Fruit fly (Drosophila melanogaster) whole organism, embryonic: ENCODE data around the gene Arv1.

ENCODE experiments used
- Ada2b ChIP-seq: fragments of 200-800 bp; sonication (Bioruptor generic); IDR thresholded peaks from 2 replicates; pipeline ENCODE4 v1.3.6; 2022; ENCODE audit warnings: missing biosample characterization, missing genetic modification characterization
- Antp ChIP-seq: fragments of 200-800 bp; sonication (Bioruptor generic); optimal IDR thresholded peaks from 3 replicates; lab custom pipeline; 2016; ENCODE audit warnings: missing biosample characterization, missing genetic modification characterization
- CG10565 ChIP-seq: fragments of 200-800 bp; sonication (Bioruptor generic); optimal IDR thresholded peaks from 3 replicates; lab custom pipeline; 2016; ENCODE audit warnings: missing biosample characterization, mild to moderate bottlenecking, missing genetic modification characterization
- CG11398 ChIP-seq: fragments of 200-800 bp; sonication (Bioruptor generic); optimal IDR thresholded peaks from 2 replicates; lab custom pipeline; 2016; ENCODE audit warnings: missing biosample characterization, missing genetic modification characterization
- CG11504 ChIP-seq: fragments of 200-800 bp; sonication (Bioruptor generic); optimal IDR thresholded peaks from 3 replicates; lab custom pipeline; 2019; ENCODE audit warnings: missing biosample characterization, mild to moderate bottlenecking, missing genetic modification characterization, moderate library complexity
- CG12236 ChIP-seq: fragments of 200-800 bp; sonication (Bioruptor generic); optimal IDR thresholded peaks from 2 replicates; lab custom pipeline; 2016; ENCODE audit warnings: missing biosample characterization, missing genetic modification characterization
- CG12391 ChIP-seq: fragments of 200-800 bp; sonication (Bioruptor generic); optimal IDR thresholded peaks from 3 replicates; lab custom pipeline; 2018; ENCODE audit warnings: missing biosample characterization, mild to moderate bottlenecking, missing genetic modification characterization, moderate library complexity
- CG13123 ChIP-seq: fragments of 200-800 bp; sonication (Bioruptor generic); optimal IDR thresholded peaks from 2 replicates; lab custom pipeline; 2016; ENCODE audit warnings: missing biosample characterization, missing genetic modification characterization
- CG13894 ChIP-seq: fragments of 200-800 bp; sonication (Bioruptor generic); optimal IDR thresholded peaks from 3 replicates; lab custom pipeline; 2018; ENCODE audit warnings: missing biosample characterization, mild to moderate bottlenecking, missing genetic modification characterization, moderate library complexity
- CG14710 ChIP-seq: fragments of 200-800 bp; sonication (Bioruptor generic); optimal IDR thresholded peaks from 3 replicates; lab custom pipeline; 2019; ENCODE audit warnings: missing biosample characterization, mild to moderate bottlenecking, missing genetic modification characterization, moderate library complexity
- CG15073 ChIP-seq: fragments of 200-800 bp; sonication (Bioruptor generic); optimal IDR thresholded peaks from 2 replicates; lab custom pipeline; 2016; ENCODE audit warnings: missing biosample characterization, missing genetic modification characterization
- CG15269 ChIP-seq: fragments of 200-800 bp; sonication (Bioruptor generic); optimal IDR thresholded peaks from 2 replicates; lab custom pipeline; 2018; ENCODE audit warnings: missing biosample characterization, mild to moderate bottlenecking, missing genetic modification characterization, moderate library complexity
- CG18619 ChIP-seq: fragments of 200-800 bp; sonication (Bioruptor generic); optimal IDR thresholded peaks from 3 replicates; lab custom pipeline; 2017; ENCODE audit warnings: missing biosample characterization, mild to moderate bottlenecking, missing genetic modification characterization
- CG2120 ChIP-seq: fragments of 200-800 bp; sonication (Bioruptor generic); optimal IDR thresholded peaks from 3 replicates; lab custom pipeline; 2016; ENCODE audit warnings: missing biosample characterization, missing genetic modification characterization
- CG6654 ChIP-seq: fragments of 200-800 bp; sonication (Bioruptor generic); optimal IDR thresholded peaks from 2 replicates; lab custom pipeline; 2017; ENCODE audit warnings: missing biosample characterization, mild to moderate bottlenecking, missing genetic modification characterization
- CHES-1-like ChIP-seq: fragments of 200-800 bp; sonication (Bioruptor generic); optimal IDR thresholded peaks from 2 replicates; lab custom pipeline; 2016; ENCODE audit warnings: missing biosample characterization, missing genetic modification characterization
- CoRest ChIP-seq: fragments of 200-800 bp; sonication (Bioruptor generic); optimal IDR thresholded peaks from 3 replicates; lab custom pipeline; 2018; ENCODE audit warnings: missing biosample characterization, mild to moderate bottlenecking, missing genetic modification characterization, moderate library complexity
- CrebB ChIP-seq: fragments of 200-800 bp; sonication (Bioruptor generic); optimal IDR thresholded peaks from 3 replicates; lab custom pipeline; 2018; ENCODE audit warnings: missing biosample characterization, mild to moderate bottlenecking, missing genetic modification characterization
- Doc3 ChIP-seq: fragments of 200-800 bp; sonication (Bioruptor generic); IDR thresholded peaks from 3 replicates; pipeline ENCODE4 v1.3.6; 2022; ENCODE audit warnings: missing biosample characterization, missing genetic modification characterization; ENCODE audit not compliant: partially characterized antibody
- Drgx ChIP-seq: fragments of 200-800 bp; sonication (Bioruptor generic); IDR thresholded peaks from 2 replicates; pipeline ENCODE4 v1.3.6; 2022; ENCODE audit warnings: missing biosample characterization, missing genetic modification characterization
- Fer2 ChIP-seq: fragments of 200-800 bp; sonication (Bioruptor generic); optimal IDR thresholded peaks from 2 replicates; lab custom pipeline; 2018; ENCODE audit warnings: missing biosample characterization, mild to moderate bottlenecking, missing genetic modification characterization, moderate library complexity
- HLHmδ ChIP-seq: fragments of 200-800 bp; sonication (Bioruptor generic); optimal IDR thresholded peaks from 2 replicates; lab custom pipeline; 2018; ENCODE audit warnings: missing biosample characterization, mild to moderate bottlenecking, missing genetic modification characterization, moderate library complexity
- Hr78 ChIP-seq, 2 experiments: fragments of 200-800 bp in 1 of 2; fragments of >200 bp in 1 of 2; sonication (Bioruptor generic) in 1 of 2; optimal IDR thresholded peaks; 2 replicates each; lab custom pipeline; 2017 to 2019; ENCODE audit warnings: missing biosample characterization in 2 of 2, missing genetic modification characterization in 2 of 2, mild to moderate bottlenecking in 1 of 2, moderate library complexity in 1 of 2
- Mad ChIP-seq: fragments of 200-800 bp; sonication (Bioruptor generic); optimal IDR thresholded peaks from 2 replicates; lab custom pipeline; 2016; ENCODE audit warnings: missing biosample characterization, missing genetic modification characterization
- Med ChIP-seq: fragments of 200-800 bp; sonication (Bioruptor generic); peaks from one replicate; lab custom pipeline; 2016; ENCODE audit warnings: missing biosample characterization, missing genetic modification characterization, mild to moderate bottlenecking, inconsistent platforms, moderate library complexity
- Nf-YA ChIP-seq: fragments of 200-800 bp; sonication (Bioruptor generic); IDR thresholded peaks from 2 replicates; pipeline ENCODE4 v1.3.6; 2022; ENCODE audit warnings: missing biosample characterization, missing genetic modification characterization
- Side ChIP-seq: fragments of 200-800 bp; sonication (Bioruptor generic); optimal IDR thresholded peaks from 2 replicates; lab custom pipeline; 2016; ENCODE audit warnings: missing biosample characterization, missing genetic modification characterization
- Stat92E ChIP-seq, 3 experiments: fragments of >200 bp in 2 of 3; fragments of 200-800 bp in 1 of 3; sonication (Bioruptor generic) in 1 of 3; optimal IDR thresholded peaks; 2 replicates each; lab custom pipeline; 2017 to 2019; ENCODE audit warnings: missing biosample characterization in 3 of 3, missing genetic modification characterization in 3 of 3, mild to moderate bottlenecking in 1 of 3, moderate library complexity in 1 of 3
- Tbp ChIP-seq: fragments of >200 bp; optimal IDR thresholded peaks from 2 replicates; lab custom pipeline; 2018; ENCODE audit warnings: missing biosample characterization, missing genetic modification characterization
- cad ChIP-seq: fragments of >200 bp; optimal IDR thresholded peaks from 2 replicates; lab custom pipeline; 2017; ENCODE audit warnings: missing biosample characterization, missing genetic modification characterization
- dpn ChIP-seq, 2 experiments: fragments of 200-800 bp; sonication (Bioruptor generic); optimal IDR thresholded peaks; 3 replicates each; lab custom pipeline; 2016; ENCODE audit warnings: missing biosample characterization in 2 of 2, missing genetic modification characterization in 2 of 2
- ems ChIP-seq: fragments of 200-800 bp; sonication (Bioruptor generic); optimal IDR thresholded peaks from 3 replicates; lab custom pipeline; 2016; ENCODE audit warnings: missing biosample characterization, missing genetic modification characterization
- jigr1 ChIP-seq: fragments of 200-800 bp; sonication (Bioruptor generic); IDR thresholded peaks from 3 replicates; pipeline ENCODE4 v1.3.6; 2022; ENCODE audit warnings: missing biosample characterization, missing genetic modification characterization
- jing ChIP-seq: fragments of 200-800 bp; sonication (Bioruptor generic); optimal IDR thresholded peaks from 2 replicates; lab custom pipeline; 2018; ENCODE audit warnings: missing biosample characterization, mild to moderate bottlenecking, missing genetic modification characterization
- nmo ChIP-seq: fragments of 200-800 bp; sonication (Bioruptor generic); optimal IDR thresholded peaks from 2 replicates; lab custom pipeline; 2018; ENCODE audit warnings: missing biosample characterization, mild to moderate bottlenecking, missing genetic modification characterization, moderate library complexity
- slp2 ChIP-seq: fragments of 200-800 bp; sonication (Bioruptor generic); optimal IDR thresholded peaks from 2 replicates; lab custom pipeline; 2016; ENCODE audit warnings: missing biosample characterization, missing genetic modification characterization
- sqz ChIP-seq: fragments of 200-800 bp; sonication (Bioruptor generic); optimal IDR thresholded peaks from 3 replicates; lab custom pipeline; 2018; ENCODE audit warnings: missing biosample characterization, mild to moderate bottlenecking, missing genetic modification characterization
- ssp ChIP-seq: fragments of 200-800 bp; sonication (Bioruptor generic); IDR thresholded peaks from 2 replicates; pipeline ENCODE4 v1.3.6; 2022; ENCODE audit warnings: missing biosample characterization, missing genetic modification characterization

Gene Arv1

DNA sequence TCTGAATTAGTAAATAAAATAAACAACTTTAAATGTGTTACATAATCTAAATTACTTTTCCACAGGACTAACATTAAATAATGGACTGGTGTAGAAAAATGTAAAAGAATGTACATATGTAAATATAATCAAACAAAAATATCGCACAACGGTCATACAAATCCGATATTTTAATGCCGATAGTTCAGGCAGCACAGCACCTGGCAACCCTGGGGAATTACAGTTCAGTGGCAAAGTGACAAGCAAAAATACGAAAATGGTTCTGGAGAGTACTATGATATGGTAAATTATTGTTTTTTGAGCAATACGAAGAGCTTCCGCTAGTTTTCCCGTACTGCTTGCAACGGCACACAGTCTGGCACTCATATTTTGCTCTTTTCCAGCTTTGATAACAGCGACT lies 7.7 kb upstream of the Arv1 start, which contains the start of gene Rpn10 (continued):
- TF ChIP-seq Doc3 (peak; percentile 94), dpn (GFP tag; optimal IDR thresholded peaks at IDR 0.05; lab: Kevin White, UChicago) (peak in 1 of 2 experiments; percentile 28), CG12391 (peak; percentile 57), ssp (GFP tag; lab: Robert Waterston, UW) (no peak), CG2120 (GFP tag; lab: Kevin White, UChicago) (peak; percentile 54), nmo (GFP tag; lab: Kevin White, UChicago) (peak; percentile 72), CG6654 (GFP tag; lab: Kevin White, UChicago) (no peak), Side (GFP tag; lab: Kevin White, UChicago) (peak; percentile 20), HLHmδ (GFP tag; lab: Kevin White, UChicago) (no peak), Med (GFP tag; lab: Kevin White, UChicago) (peak; percentile 85), Ada2b (GFP tag; lab: Robert Waterston, UW) (no peak), CG11398 (GFP tag; lab: Kevin White, UChicago) (no peak), Stat92E (GFP tag; optimal IDR thresholded peaks at IDR 0.05; lab: Kevin White, UChicago) (peak in 1 of 3 experiments; percentile 12), CG13894 (peak; percentile 78), jigr1 (GFP tag; lab: Robert Waterston, UW) (no peak), Hr78 (GFP tag; optimal IDR thresholded peaks at IDR 0.05; lab: Kevin White, UChicago) (peak in 1 of 2 experiments; percentile 99), Fer2 (no peak), ems (GFP tag; lab: Kevin White, UChicago) (no peak), CG14710 (tag; lab: Kevin White, UChicago) (peak; percentile 69)

- TF ChIP-seq cad = no peak
- no peak for TF ChIP-seq Nf-YA (GFP tag; lab: Robert Waterston, UW)
- no peak for TF ChIP-seq CG12236
- no peak for TF ChIP-seq CHES-1-like (GFP tag; lab: Kevin White, UChicago)
- no peak for TF ChIP-seq jing (GFP tag; lab: Kevin White, UChicago)
- no peak for TF ChIP-seq CoRest
- no peak for TF ChIP-seq Drgx
- TF ChIP-seq Tbp (GFP tag; lab: Kevin White, UChicago) = no peak
- no peak for TF ChIP-seq Antp (GFP tag; lab: Kevin White, UChicago)
- no peak for TF ChIP-seq CG11504 (tag; lab: Kevin White, UChicago)
- no peak for TF ChIP-seq CG18619 (GFP tag; lab: Kevin White, UChicago)
- no peak for TF ChIP-seq sqz (GFP tag; lab: Kevin White, UChicago)
- no peak for TF ChIP-seq CG13123
- no peak for TF ChIP-seq CG10565 (GFP tag; lab: Kevin White, UChicago)
- no peak for TF ChIP-seq slp2 (GFP tag; lab: Kevin White, UChicago)
- no peak for TF ChIP-seq CrebB
- no peak for TF ChIP-seq CG15073 (GFP tag; lab: Kevin White, UChicago)
- no peak for TF ChIP-seq Mad (GFP tag; lab: Kevin White, UChicago)
- no peak for TF ChIP-seq CG15269
- no peak for TF ChIP-seq CG11398 (GFP tag; lab: Kevin White, UChicago)
- TF ChIP-seq, all 482 proteins: peak for 0
Measured at dm6 chr3L:21534360-21534759, 5.2 kb upstream of the Arv1 start, which contains the start of gene ppk5. Gene ppk5, plus strand, starts transcription at chr3L:21534660.
